Fruit fly (Drosophila melanogaster): Measurements from ENCODE around the gene CG10298.

DNA sequence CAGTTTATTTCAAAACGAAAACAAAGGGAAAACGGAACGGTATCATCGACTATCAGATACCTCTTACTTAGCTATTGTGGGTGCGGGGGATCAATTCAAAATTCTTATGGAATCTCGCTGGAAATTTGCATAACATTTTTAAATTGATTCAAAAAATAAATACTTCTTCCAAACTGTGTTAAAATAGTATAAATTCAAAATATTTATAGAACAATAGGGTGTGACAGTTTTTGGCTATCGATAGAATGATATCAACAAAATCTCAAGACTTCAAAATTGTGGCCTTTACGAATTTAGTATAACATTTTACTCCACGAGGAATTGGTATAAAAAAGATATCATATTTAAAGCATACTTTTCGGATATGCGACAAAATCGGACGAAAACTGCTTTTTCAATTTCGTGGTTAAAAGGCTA is 45.6 kb downstream of the CG10298 start:
- no peak for TF ChIP-seq insv (optimal IDR thresholded peaks at IDR 0.05)
- no peak for TF ChIP-seq h (optimal IDR thresholded peaks at IDR 0.05)
- no peak for TF ChIP-seq psq (optimal IDR thresholded peaks at IDR 0.05)
